Worm (Caenorhabditis elegans): ENCODE measurements around the gene F48E3.9.
A peak's percentile ranks its signal among the peaks of the same experiment; 100 is the strongest.

F48E3.9 gene

ce11 chrX:7507141-7507540, 26.3 kb downstream of the F48E3.9 start (continued):
- TF ChIP-seq gei-8 (GFP tag; optimal IDR thresholded peaks at IDR 0.05): no peak

DNA sequence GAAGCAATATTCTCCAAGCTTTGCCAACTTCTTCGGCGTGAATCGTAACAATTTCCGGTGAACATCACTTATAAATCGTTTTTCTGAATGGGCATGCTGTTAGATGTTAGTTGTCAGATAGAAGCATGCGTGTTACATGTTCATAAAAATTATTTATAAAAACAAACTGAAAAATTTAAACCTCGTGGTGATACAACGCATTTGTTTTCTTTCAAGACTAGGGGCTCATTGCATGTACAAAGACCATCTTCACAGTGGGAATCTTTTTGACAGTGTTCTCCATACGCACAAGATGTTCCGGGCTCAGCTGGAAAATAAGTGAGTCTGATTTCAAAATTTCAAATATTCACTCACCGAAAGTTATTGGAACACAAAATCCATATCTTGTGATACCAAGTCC, 31.9 kb downstream of the F48E3.9 start:
- peak in 1 of 2 experiments; percentile 65 for TF ChIP-seq unc-62 (GFP tag; optimal IDR thresholded peaks at IDR 0.05 in 1 of 2)
- TF ChIP-seq unc-62 (tag; optimal IDR thresholded peaks at IDR 0.05): no peak
- no peak for TF ChIP-seq aha-1 (tag)

ce11 chrX:7519569-7519968, 38.7 kb downstream of the F48E3.9 start, which contains the start of gene chts-1:
Gene chts-1 (minus strand): TSS chrX:7519669.
- TF ChIP-seq egl-43 (GFP tag; IDR thresholded peaks at IDR 0.05): no peak
- peak in 1 of 2 experiments; percentile 85 for TF ChIP-seq unc-62 (GFP tag; optimal IDR thresholded peaks at IDR 0.05 in 1 of 2)
- TF ChIP-seq unc-62 (tag; optimal IDR thresholded peaks at IDR 0.05): no peak

- no peak for TF ChIP-seq mdl-1 (tag; optimal IDR thresholded peaks at IDR 0.05)
- TF ChIP-seq lin-29 (GFP tag; IDR thresholded peaks at IDR 0.05): no peak
- no peak for TF ChIP-seq php-3 (GFP tag; IDR thresholded peaks at IDR 0.05)
- TF ChIP-seq hlh-30 (tag; optimal IDR thresholded peaks at IDR 0.05; ENCODE audit: insufficient read depth): peak; percentile 20
- no peak for TF ChIP-seq lin-38 (GFP tag; IDR thresholded peaks at IDR 0.05)
- no peak for TF ChIP-seq zfp-3 (GFP tag; conservative IDR thresholded peaks at IDR 0.05)
- peak; percentile 44 for TF ChIP-seq hlh-11 (tag; optimal IDR thresholded peaks at IDR 0.05)
- TF ChIP-seq F49E8.2 (tag; optimal IDR thresholded peaks at IDR 0.05; ENCODE audit: borderline replicate concordance): no peak
- TF ChIP-seq daf-16 (GFP tag; optimal IDR thresholded peaks at IDR 0.05): peak in 1 of 2 experiments; percentile 74
- no peak for TF ChIP-seq daf-16 (tag; optimal IDR thresholded peaks at IDR 0.05)
- TF ChIP-seq fkh-10 (GFP tag; optimal IDR thresholded peaks at IDR 0.05): no peak
- TF ChIP-seq ceh-20 (GFP tag; IDR thresholded peaks at IDR 0.05): no peak
Measured at ce11 chrX:7522595-7522994, 41.7 kb downstream of the F48E3.9 start.

DNA sequence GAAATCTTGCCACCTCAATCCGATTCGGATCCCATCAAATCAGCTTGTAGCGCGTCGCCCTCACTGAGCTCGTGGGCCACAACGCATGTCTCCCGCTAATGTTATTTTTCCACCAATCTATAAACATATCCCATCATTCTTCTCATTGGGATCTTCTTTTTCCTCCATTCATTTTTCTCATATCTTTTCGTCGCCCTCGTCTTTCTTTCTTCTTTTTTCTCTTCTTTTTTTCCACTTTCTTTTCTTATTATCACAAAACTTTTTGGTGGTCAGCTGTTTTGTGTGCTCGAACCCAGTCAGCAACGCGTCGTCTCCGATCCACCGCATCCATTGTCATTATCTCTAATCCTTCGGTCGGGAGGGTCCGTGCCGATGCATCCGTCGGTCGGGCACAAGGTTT, 42.9 kb downstream of the F48E3.9 start:
- no peak for TF ChIP-seq lin-1 (GFP tag; IDR thresholded peaks at IDR 0.05)
- TF ChIP-seq lin-15B (tag; optimal IDR thresholded peaks at IDR 0.05): no peak
- no peak for TF ChIP-seq lir-3 (tag; optimal IDR thresholded peaks at IDR 0.05)
- no peak for TF ChIP-seq ces-1 (GFP tag; optimal IDR thresholded peaks at IDR 0.05)
- TF ChIP-seq ceh-20 (GFP tag; IDR thresholded peaks at IDR 0.05): 0 out of 2 replicates have a peak, but pooled peaks have one; percentile 11
- TF ChIP-seq aha-1 (tag): peak; percentile 81
- no peak for TF ChIP-seq T26A8.4 (GFP tag; IDR thresholded peaks at IDR 0.05)
- no peak for TF ChIP-seq ztf-7 (tag; optimal IDR thresholded peaks at IDR 0.05)
- no peak for TF ChIP-seq lin-29 (GFP tag; IDR thresholded peaks at IDR 0.05)
- TF ChIP-seq nhr-11 (tag; optimal IDR thresholded peaks at IDR 0.05): peak; percentile 52
- peak in 1 of 2 experiments; percentile 89 for TF ChIP-seq daf-16 (GFP tag; optimal IDR thresholded peaks at IDR 0.05)
- no peak for TF ChIP-seq daf-16 (tag; optimal IDR thresholded peaks at IDR 0.05)
- no peak for TF ChIP-seq Y5F2A.4 (GFP tag; optimal IDR thresholded peaks at IDR 0.05)
- TF ChIP-seq daf-12 (tag; optimal IDR thresholded peaks at IDR 0.05): no peak
- no peak for TF ChIP-seq tra-1 (GFP tag; IDR thresholded peaks at IDR 0.05)
- TF ChIP-seq ceh-32 (tag; optimal IDR thresholded peaks at IDR 0.05; ENCODE audit: poor library complexity): no peak
- peak; percentile 69 for TF ChIP-seq hlh-11 (tag; optimal IDR thresholded peaks at IDR 0.05)
- TF ChIP-seq F10B5.3 (tag; optimal IDR thresholded peaks at IDR 0.05): no peak

- TF ChIP-seq sdz-12 (GFP tag; optimal IDR thresholded peaks at IDR 0.05) (no peak), attf-4 (tag; optimal IDR thresholded peaks at IDR 0.05) (no peak), unc-62 (GFP tag; optimal IDR thresholded peaks at IDR 0.05 in 1 of 2) (no peak), unc-62 (tag; optimal IDR thresholded peaks at IDR 0.05) (no peak), hmg-1.1 (GFP tag; IDR thresholded peaks at IDR 0.05) (no peak), madf-5 (GFP tag; IDR thresholded peaks at IDR 0.05) (no peak), dmd-9 (GFP tag; IDR thresholded peaks at IDR 0.05) (no peak), hlh-11 (tag; optimal IDR thresholded peaks at IDR 0.05) (no peak), fkh-10 (GFP tag; optimal IDR thresholded peaks at IDR 0.05) (no peak), tra-1 (GFP tag; IDR thresholded peaks at IDR 0.05) (no peak), lin-38 (GFP tag; IDR thresholded peaks at IDR 0.05) (no peak), ama-1 (optimal IDR thresholded peaks at IDR 0.05) (no peak), Y5F2A.4 (GFP tag; optimal IDR thresholded peaks at IDR 0.05) (no peak), D1046.2 (GFP tag; IDR thresholded peaks at IDR 0.05) (no peak), nhr-77 (tag; optimal IDR thresholded peaks at IDR 0.05) (no peak), nhr-76 (tag; optimal IDR thresholded peaks at IDR 0.05) (no peak), zip-2 (tag; optimal IDR thresholded peaks at IDR 0.05) (no peak), nhr-25 (tag; optimal IDR thresholded peaks at IDR 0.05; ENCODE audit: borderline replicate concordance, insufficient read depth) (no peak), egl-43 (GFP tag; IDR thresholded peaks at IDR 0.05) (no peak), dpl-1 (GFP tag; optimal IDR thresholded peaks at IDR 0.05) (no peak), unc-130 (GFP tag; optimal IDR thresholded peaks at IDR 0.05) (no peak)
Measured at ce11 chrX:7525271-7525670, 44.4 kb downstream of the F48E3.9 start, which contains the start of gene F46C8.3. Gene F46C8.3 (plus strand): TSS chrX:7525571.

Measured in whole organism, L4 larva.